Worm (Caenorhabditis elegans): ENCODE data around the gene F08G12.5.

F08G12.5 gene

DNA sequence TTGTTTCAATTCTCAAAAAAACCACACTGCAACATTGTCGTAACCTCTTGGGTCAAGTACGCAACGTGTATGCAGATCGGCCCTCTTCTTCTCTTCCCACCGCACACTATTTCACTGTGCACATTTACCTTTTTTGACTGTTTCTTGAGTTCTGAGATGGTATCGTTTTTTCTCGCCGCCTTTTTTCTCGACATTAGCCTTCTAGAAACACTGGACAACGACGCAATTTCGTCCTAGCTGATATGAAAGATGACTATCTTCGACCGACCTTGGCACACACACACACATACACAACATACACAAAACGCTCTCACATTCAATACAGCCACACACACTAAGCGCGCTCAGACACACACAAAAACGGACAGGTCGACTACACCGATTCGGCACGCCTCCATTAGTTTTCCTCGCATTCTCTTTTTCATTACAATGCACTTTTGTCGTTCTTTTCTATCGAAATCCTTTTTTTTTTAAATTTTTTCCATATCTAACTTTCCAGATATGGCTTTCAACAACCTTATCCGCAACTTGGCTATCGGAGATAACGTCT is 29.4 kb upstream of the F08G12.5 start, which contains the start of gene aco-1 (continued):
- TF ChIP-seq dpff-1 (tag; optimal IDR thresholded peaks at IDR 0.05): no peak
- no peak for TF ChIP-seq Y56A3A.18 (GFP tag; IDR thresholded peaks at IDR 0.05)
- TF ChIP-seq mxl-1 (tag; optimal IDR thresholded peaks at IDR 0.05): no peak
- TF ChIP-seq dpl-1 (GFP tag; optimal IDR thresholded peaks at IDR 0.05): no peak

DNA sequence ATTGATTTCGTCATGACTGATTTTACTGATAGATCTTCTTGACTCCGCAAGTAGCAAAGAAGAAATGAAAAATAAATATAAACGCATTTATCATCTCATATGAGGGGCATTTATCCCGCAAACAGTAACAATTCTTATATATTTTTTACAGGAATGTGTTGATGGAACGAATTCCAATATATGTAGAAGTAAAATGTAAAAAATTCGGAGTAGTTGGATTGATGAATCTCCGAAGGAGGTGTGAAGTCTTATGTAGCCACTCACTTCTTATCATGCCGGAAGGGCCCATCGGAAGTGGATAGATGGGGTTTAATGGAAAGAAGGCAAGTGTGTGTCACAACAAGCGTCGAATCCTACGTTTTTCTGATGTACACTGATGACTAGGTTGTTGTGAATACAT is 27.7 kb upstream of the F08G12.5 start, which contains the start of gene gcy-9:
TSS of gene gcy-9 (minus strand) at position 101 of the 400 bp plus-strand sequence.
- TF ChIP-seq F37B4.10 (GFP tag; IDR thresholded peaks at IDR 0.05) (no peak), hlh-26 (GFP tag; conservative IDR thresholded peaks at IDR 0.05) (no peak), ekl-4 (GFP tag; IDR thresholded peaks at IDR 0.05) (no peak), Y79H2A.3 (GFP tag; conservative IDR thresholded peaks at IDR 0.05) (no peak), lir-1 (GFP tag; conservative IDR thresholded peaks at IDR 0.05) (no peak), rec-8 (tag; optimal IDR thresholded peaks at IDR 0.05) (no peak), bed-1 (GFP tag; IDR thresholded peaks at IDR 0.05) (no peak), snpc-3.4 (tag; optimal IDR thresholded peaks at IDR 0.05) (no peak), pbrm-1 (GFP tag; IDR thresholded peaks at IDR 0.05) (no peak), xnd-1 (tag; optimal IDR thresholded peaks at IDR 0.05) (no peak), nfya-1 (tag; optimal IDR thresholded peaks at IDR 0.05; ENCODE audit: borderline replicate concordance, insufficient read depth) (no peak), snpc-1.1 (tag; optimal IDR thresholded peaks at IDR 0.05; ENCODE audit: insufficient read depth) (no peak), lin-35 (GFP tag; optimal IDR thresholded peaks at IDR 0.05) (no peak), F33H1.4 (GFP tag; IDR thresholded peaks at IDR 0.05) (no peak), cebp-2 (GFP tag; IDR thresholded peaks at IDR 0.05) (no peak)

DNA sequence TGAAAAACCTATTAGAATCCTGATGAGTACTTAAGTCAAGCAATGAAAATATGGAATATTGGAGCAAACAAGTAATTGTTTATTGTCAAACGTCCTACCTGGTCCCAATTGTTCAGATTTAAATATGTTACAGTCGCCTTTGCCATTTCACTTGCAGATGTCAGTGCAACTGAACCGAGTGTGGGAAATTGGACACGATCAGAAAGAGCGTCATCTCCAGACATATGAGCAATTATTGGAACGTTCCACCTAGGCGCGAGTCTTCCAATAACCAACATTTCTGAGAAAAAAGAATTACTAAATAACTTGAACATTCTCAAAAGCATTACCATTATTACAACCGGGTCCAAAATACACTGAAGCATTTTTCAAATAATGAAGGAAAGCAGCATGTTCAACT is 27.0 kb upstream of the F08G12.5 start:
- TF ChIP-seq mes-4 (tag; optimal IDR thresholded peaks at IDR 0.05) (no peak), ekl-4 (GFP tag; IDR thresholded peaks at IDR 0.05) (no peak), nhr-179 (tag; optimal IDR thresholded peaks at IDR 0.05) (no peak), ceh-40 (GFP tag; IDR thresholded peaks at IDR 0.05) (no peak), dpl-1 (GFP tag; optimal IDR thresholded peaks at IDR 0.05) (no peak), ceh-58 (GFP tag; IDR thresholded peaks at IDR 0.05) (no peak), sdz-38 (tag; optimal IDR thresholded peaks at IDR 0.05) (no peak), ztf-22 (GFP tag; optimal IDR thresholded peaks at IDR 0.05) (no peak), bed-1 (GFP tag; IDR thresholded peaks at IDR 0.05) (no peak)

DNA sequence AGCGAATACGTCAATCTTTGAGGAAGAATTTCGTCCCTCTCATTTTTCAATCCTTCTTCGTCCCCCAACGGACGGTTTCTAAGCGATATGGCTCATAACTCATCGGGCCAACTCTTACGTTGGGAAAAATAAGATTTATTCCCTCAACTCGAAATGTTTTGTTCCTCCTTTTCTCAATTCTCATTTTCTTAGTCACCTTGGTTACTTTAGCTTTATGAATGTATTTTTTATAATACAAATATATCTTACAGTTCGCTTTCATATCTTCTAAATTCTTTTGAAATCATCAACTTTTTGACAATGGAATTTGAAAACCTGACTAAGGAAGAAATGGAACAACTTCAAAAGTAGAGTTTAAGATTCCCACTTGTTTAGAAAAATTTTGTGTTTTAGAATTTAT is 19.3 kb upstream of the F08G12.5 start, which contains the start of gene npr-9:
TSS of gene npr-9 (plus strand) at position 301 of the 400 bp plus-strand sequence.
- TF ChIP-seq attf-6 (GFP tag; IDR thresholded peaks at IDR 0.05) (no peak), Y56A3A.18 (GFP tag; IDR thresholded peaks at IDR 0.05) (no peak), nfyb-1 (GFP tag; IDR thresholded peaks at IDR 0.05) (no peak), T26A5.8 (tag; optimal IDR thresholded peaks at IDR 0.05) (no peak), madf-10 (tag; optimal IDR thresholded peaks at IDR 0.05) (no peak), fkh-3 (tag; optimal IDR thresholded peaks at IDR 0.05) (no peak), nhr-179 (tag; optimal IDR thresholded peaks at IDR 0.05) (no peak), ztf-18 (tag; optimal IDR thresholded peaks at IDR 0.05) (no peak), rcor-1 (GFP tag; IDR thresholded peaks at IDR 0.05) (no peak), mes-4 (tag; optimal IDR thresholded peaks at IDR 0.05) (no peak), zfh-2 (GFP tag; conservative IDR thresholded peaks at IDR 0.05) (no peak), madf-8 (GFP tag; conservative IDR thresholded peaks at IDR 0.05) (no peak), F57C9.4 (tag; optimal IDR thresholded peaks at IDR 0.05) (no peak), tbp1 (GFP tag; optimal IDR thresholded peaks at IDR 0.05) (no peak)

Measured in whole organism, young adult.